Fruit fly (Drosophila melanogaster) whole organism, prepupa: ENCODE results near the gene CG14400.

Experiments used
- Blimp-1 ChIP-seq: fragments of 200-800 bp; sonication (Bioruptor generic); optimal IDR thresholded peaks from 3 replicates; lab custom pipeline; 2017; ENCODE audit warnings: missing biosample characterization, missing genetic modification characterization, mild to moderate bottlenecking, moderate library complexity, missing genetic modification reagents
- CG10631 ChIP-seq: fragments of 200-800 bp; sonication (Bioruptor generic); optimal IDR thresholded peaks from 2 replicates; lab custom pipeline; 2016; ENCODE audit warnings: missing biosample characterization, missing genetic modification characterization
- CG11294 ChIP-seq: fragments of 200-800 bp; sonication (Bioruptor generic); IDR thresholded peaks from 2 replicates; pipeline ENCODE4 v1.3.6; 2022; ENCODE audit warnings: missing biosample characterization, missing genetic modification characterization
- CG11762 ChIP-seq: fragments of 200-800 bp; sonication (Bioruptor generic); optimal IDR thresholded peaks from 3 replicates; lab custom pipeline; 2016; ENCODE audit warnings: missing biosample characterization, missing genetic modification characterization; ENCODE audit not compliant: insufficient read depth
- CG11902 ChIP-seq: fragments of 200-800 bp; sonication (Bioruptor generic); optimal IDR thresholded peaks from 3 replicates; lab custom pipeline; 2016; ENCODE audit warnings: missing biosample characterization, missing genetic modification characterization
- CG15336 ChIP-seq: fragments of 200-800 bp; sonication (Bioruptor generic); IDR thresholded peaks from 2 replicates; pipeline ENCODE4 v1.3.6; 2022; ENCODE audit warnings: missing biosample characterization, missing genetic modification characterization
- CG1621 ChIP-seq: fragments of 200-800 bp; sonication (Bioruptor generic); optimal IDR thresholded peaks from 3 replicates; lab custom pipeline; 2018; ENCODE audit warnings: missing biosample characterization, mild to moderate bottlenecking, missing genetic modification characterization
- CG16779 ChIP-seq: fragments of 200-800 bp; sonication (Bioruptor generic); optimal IDR thresholded peaks from 3 replicates; lab custom pipeline; 2017; ENCODE audit warnings: missing biosample characterization, mild to moderate bottlenecking, missing genetic modification characterization
- CG3032 ChIP-seq: fragments of 200-800 bp; optimal IDR thresholded peaks from 2 replicates; lab custom pipeline; 2019; ENCODE audit warnings: missing biosample characterization, mild to moderate bottlenecking, missing genetic modification characterization, moderate library complexity
- CG32006 ChIP-seq: fragments of 200-800 bp; sonication (Bioruptor generic); optimal IDR thresholded peaks from 3 replicates; lab custom pipeline; 2017; ENCODE audit warnings: missing biosample characterization, mild to moderate bottlenecking, missing genetic modification characterization
- CG34406 ChIP-seq: fragments of 200-800 bp; sonication (Bioruptor generic); optimal IDR thresholded peaks from 3 replicates; lab custom pipeline; 2016; ENCODE audit warnings: missing biosample characterization, missing genetic modification characterization
- CG3919 ChIP-seq: fragments of 200-800 bp; sonication (Bioruptor generic); optimal IDR thresholded peaks from 3 replicates; lab custom pipeline; 2016; ENCODE audit warnings: missing biosample characterization, missing genetic modification characterization
- CG4318 ChIP-seq: fragments of 200-800 bp; sonication (Bioruptor generic); optimal IDR thresholded peaks from 3 replicates; lab custom pipeline; 2017; ENCODE audit warnings: missing biosample characterization, mild to moderate bottlenecking, missing genetic modification characterization
- CG6163 ChIP-seq: fragments of 200-800 bp; sonication (Bioruptor generic); IDR thresholded peaks from 3 replicates; pipeline ENCODE4 v1.3.6; 2022; ENCODE audit warnings: missing biosample characterization, missing genetic modification characterization
- CG6276 ChIP-seq: fragments of 200-800 bp; sonication (Bioruptor generic); optimal IDR thresholded peaks from 2 replicates; lab custom pipeline; 2017; ENCODE audit warnings: missing biosample characterization, mild to moderate bottlenecking, missing genetic modification characterization
- CG6854 ChIP-seq: fragments of 200-800 bp; sonication (Bioruptor generic); optimal IDR thresholded peaks from 2 replicates; lab custom pipeline; 2017; ENCODE audit warnings: missing biosample characterization, mild to moderate bottlenecking, missing genetic modification characterization
- CG7368 ChIP-seq: fragments of 200-800 bp; sonication (Bioruptor generic); optimal IDR thresholded peaks from 3 replicates; lab custom pipeline; 2016; ENCODE audit warnings: missing biosample characterization, missing genetic modification characterization
- CG8119 ChIP-seq: fragments of 200-800 bp; sonication (Bioruptor generic); IDR thresholded peaks from 3 replicates; pipeline ENCODE4 v1.3.6; 2022; ENCODE audit warnings: missing biosample characterization, missing genetic modification characterization
- CG8319 ChIP-seq: fragments of 200-800 bp; sonication (Bioruptor generic); optimal IDR thresholded peaks from 3 replicates; lab custom pipeline; 2016; ENCODE audit warnings: missing biosample characterization, missing genetic modification characterization
- CG9139 ChIP-seq: fragments of 200-800 bp; sonication (Bioruptor generic); optimal IDR thresholded peaks from 3 replicates; lab custom pipeline; 2017; ENCODE audit warnings: missing biosample characterization, mild to moderate bottlenecking, missing genetic modification characterization
- Eip75B ChIP-seq: fragments of 200-800 bp; sonication (Bioruptor generic); optimal IDR thresholded peaks from 3 replicates; lab custom pipeline; 2016; ENCODE audit warnings: missing biosample characterization, missing genetic modification characterization
- Eip78C ChIP-seq: fragments of 200-800 bp; sonication (Bioruptor generic); peaks from one replicate; lab custom pipeline; 2016; ENCODE audit warnings: missing biosample characterization, missing genetic modification characterization
- Eip93F ChIP-seq: fragments of 200-800 bp; sonication (Bioruptor generic); optimal IDR thresholded peaks from 2 replicates; lab custom pipeline; 2016; ENCODE audit warnings: missing biosample characterization, mild to moderate bottlenecking, missing genetic modification characterization
- Ets21C ChIP-seq: fragments of 200-800 bp; sonication (Bioruptor generic); optimal IDR thresholded peaks from 3 replicates; lab custom pipeline; 2016; ENCODE audit warnings: missing biosample characterization, missing genetic modification characterization
- Ets96B ChIP-seq: fragments of 200-800 bp; optimal IDR thresholded peaks from 2 replicates; lab custom pipeline; 2019; ENCODE audit warnings: missing biosample characterization, mild to moderate bottlenecking, missing genetic modification characterization, moderate library complexity
- Gug ChIP-seq: fragments of 200-800 bp; sonication (Bioruptor generic); IDR thresholded peaks from 2 replicates; pipeline ENCODE4 v1.3.6; 2022; ENCODE audit warnings: missing biosample characterization, missing genetic modification characterization
- Hr38 ChIP-seq: sonication (Bioruptor generic); optimal IDR thresholded peaks from 2 replicates; lab custom pipeline; 2016; ENCODE audit warnings: missing biosample characterization, missing genetic modification characterization
- Hr4 ChIP-seq: fragments of 200-800 bp; sonication (Bioruptor generic); optimal IDR thresholded peaks from 3 replicates; lab custom pipeline; 2016; ENCODE audit warnings: missing biosample characterization, missing genetic modification characterization
- Lpt ChIP-seq: fragments of 200-800 bp; sonication (Bioruptor generic); optimal IDR thresholded peaks from 3 replicates; lab custom pipeline; 2016; ENCODE audit warnings: missing biosample characterization, missing genetic modification characterization
- Met ChIP-seq: fragments of 200-800 bp; sonication (Bioruptor generic); optimal IDR thresholded peaks from 3 replicates; lab custom pipeline; 2016; ENCODE audit warnings: missing biosample characterization, missing genetic modification characterization
- OdsH ChIP-seq: fragments of 200-800 bp; sonication (Bioruptor generic); optimal IDR thresholded peaks from 3 replicates; lab custom pipeline; 2016; ENCODE audit warnings: missing biosample characterization, missing genetic modification characterization
- Smox ChIP-seq: fragments of 200-800 bp; sonication (Bioruptor generic); optimal IDR thresholded peaks from 3 replicates; lab custom pipeline; 2016; ENCODE audit warnings: missing biosample characterization, missing genetic modification characterization
- Sox102F ChIP-seq: fragments of 200-800 bp; sonication (Bioruptor generic); optimal IDR thresholded peaks from 2 replicates; lab custom pipeline; 2016; ENCODE audit warnings: missing biosample characterization, mild to moderate bottlenecking, missing genetic modification characterization
- cyc ChIP-seq: fragments of 200-800 bp; sonication (Bioruptor generic); optimal IDR thresholded peaks from 3 replicates; lab custom pipeline; 2016; ENCODE audit warnings: missing biosample characterization, missing genetic modification characterization
- dsx ChIP-seq: fragments of 200-800 bp; optimal IDR thresholded peaks from 3 replicates; lab custom pipeline; 2019; ENCODE audit warnings: missing biosample characterization, mild to moderate bottlenecking, missing genetic modification characterization, moderate library complexity; ENCODE audit not compliant: poor library complexity, severe bottlenecking
- fd59A ChIP-seq: fragments of 200-800 bp; sonication (Bioruptor generic); optimal IDR thresholded peaks from 2 replicates; lab custom pipeline; 2017; ENCODE audit warnings: missing biosample characterization, mild to moderate bottlenecking, missing genetic modification characterization, missing genetic modification reagents
- fkh ChIP-seq: fragments of 200-800 bp; sonication (Bioruptor generic); optimal IDR thresholded peaks from 3 replicates; lab custom pipeline; 2017; ENCODE audit warnings: missing biosample characterization, mild to moderate bottlenecking, missing genetic modification characterization, moderate library complexity
- net ChIP-seq: fragments of 200-800 bp; sonication (Bioruptor generic); optimal IDR thresholded peaks from 3 replicates; lab custom pipeline; 2016; ENCODE audit warnings: missing biosample characterization, missing genetic modification characterization
- pdm3 ChIP-seq: fragments of 200-800 bp; sonication (Bioruptor generic); optimal IDR thresholded peaks from 3 replicates; lab custom pipeline; 2016; ENCODE audit warnings: missing biosample characterization, missing genetic modification characterization
- salr ChIP-seq, 2 experiments: fragments of 200-800 bp; sonication (Bioruptor generic); optimal IDR thresholded peaks; 3 replicates each; lab custom pipeline; 2016 to 2018; ENCODE audit warnings: missing biosample characterization in 2 of 2, missing genetic modification characterization in 2 of 2, mild to moderate bottlenecking in 1 of 2
- spab ChIP-seq: fragments of 200-800 bp; sonication (Bioruptor generic); optimal IDR thresholded peaks from 2 replicates; lab custom pipeline; 2017; ENCODE audit warnings: missing biosample characterization, mild to moderate bottlenecking, missing genetic modification characterization, missing genetic modification reagents
- svp ChIP-seq: fragments of 200-800 bp; sonication (Bioruptor generic); peaks from one replicate; lab custom pipeline; 2016; ENCODE audit warnings: missing biosample characterization, missing genetic modification characterization
- vri ChIP-seq: fragments of 200-800 bp; sonication (Bioruptor generic); optimal IDR thresholded peaks from 3 replicates; lab custom pipeline; 2016; ENCODE audit warnings: missing biosample characterization, mild to moderate bottlenecking, missing genetic modification characterization

The CG14400 gene

dm6 chr2L:20869804-20870295, 12.2 kb upstream of the CG14400 start, which contains the start of gene CG14401:
TSS of gene CG14401 (plus strand) at chr2L:20869854.
- TF ChIP-seq CG1621 (no peak), CG34406 (GFP tag; lab: Kevin White, UChicago) (no peak), dsx (GFP tag; lab: Kevin White, UChicago) (no peak), CG9139 (GFP tag; lab: Kevin White, UChicago) (no peak), Eip75B (no peak), Eip78C (GFP tag; lab: Kevin White, UChicago) (peak; percentile 27), CG8119 (GFP tag; lab: Robert Waterston, UW) (no peak), vri (GFP tag; lab: Kevin White, UChicago) (no peak), Hr38 (GFP tag; lab: Kevin White, UChicago) (no peak), CG3919 (GFP tag; lab: Kevin White, UChicago) (no peak), Ets96B (no peak), svp (GFP tag; lab: Kevin White, UChicago) (peak; percentile 54)
- TF ChIP-seq, all 60 proteins: peak for 2

dm6 chr2L:20868921-20869320, 11.2 kb upstream of the CG14400 start:
- TF ChIP-seq svp (GFP tag; lab: Kevin White, UChicago) = no peak
- TF ChIP-seq fkh = peak; percentile 6
- TF ChIP-seq cyc (GFP tag; lab: Kevin White, UChicago) = no peak
- TF ChIP-seq CG4318 = no peak

DNA sequence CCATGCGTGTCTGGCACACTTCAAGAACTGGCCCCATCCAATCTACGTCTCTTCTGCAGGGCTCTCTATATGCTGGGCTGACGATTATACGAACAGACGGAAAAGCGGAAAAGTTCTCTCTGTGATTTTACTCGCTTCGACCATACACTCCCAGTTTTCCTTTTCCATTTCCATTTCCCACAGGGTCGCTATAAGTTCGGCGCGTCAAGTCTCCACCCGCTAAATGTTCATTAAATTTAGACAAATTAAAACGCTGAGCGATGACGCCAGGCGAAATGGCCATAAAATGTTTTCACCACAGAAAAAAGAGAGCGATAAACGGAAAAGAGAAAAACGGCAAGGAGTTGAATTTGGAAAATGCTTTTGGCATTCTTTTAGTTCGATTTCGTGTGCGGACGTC, 9.7 kb upstream of the CG14400 start, which contains the start of gene CG31675:
CG31675 (plus strand) TSS at position 375 of the 400 bp plus-strand sequence.
- TF ChIP-seq CG11762 (GFP tag; lab: Kevin White, UChicago) (no peak), CG8319 (no peak), Smox (GFP tag; lab: Kevin White, UChicago) (no peak), CG10631 (GFP tag; lab: Kevin White, UChicago) (no peak), CG11294 (GFP tag; lab: Robert Waterston, UW) (no peak), CG34406 (GFP tag; lab: Kevin White, UChicago) (no peak), CG16779 (tag; lab: Kevin White, UChicago) (no peak)

DNA sequence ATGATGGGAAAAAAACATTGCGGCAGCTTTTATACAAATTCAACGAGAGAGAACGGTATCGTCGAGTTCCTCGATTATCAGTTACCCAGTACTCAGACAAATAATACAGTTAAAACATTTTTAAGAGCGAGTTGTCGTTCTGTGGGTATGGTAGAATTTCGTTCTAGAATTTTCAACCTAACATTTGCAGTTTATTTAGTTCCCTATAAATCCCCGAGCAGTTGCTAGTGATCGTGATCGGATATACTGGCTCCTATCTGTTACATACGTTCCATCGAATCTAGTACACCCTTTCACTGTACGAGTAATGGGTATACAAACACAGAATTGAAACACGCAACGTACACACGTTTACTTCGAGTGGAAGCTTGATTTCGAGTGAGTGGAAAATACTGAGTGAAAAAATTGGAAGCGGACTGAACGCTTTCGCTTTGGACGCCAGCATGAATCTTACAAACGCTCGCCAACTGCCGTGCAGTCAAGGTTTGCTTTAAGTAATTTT, 7.1 kb upstream of the CG14400 start, which contains the start of gene CG9338:
CG9338 (plus strand) TSS at position 452 of the 502 bp plus-strand sequence.
- peak; percentile 89 for TF ChIP-seq CG7368 (GFP tag; lab: Kevin White, UChicago)
- peak; percentile 17 for TF ChIP-seq CG9139 (GFP tag; lab: Kevin White, UChicago)
- peak; percentile 67 for TF ChIP-seq spab (GFP tag; lab: Kevin White, UChicago)
- TF ChIP-seq Hr4 (GFP tag; lab: Kevin White, UChicago) = peak; percentile 77
- TF ChIP-seq CG32006 (GFP tag; lab: Kevin White, UChicago) = peak; percentile 70
- no peak for TF ChIP-seq CG6854
- TF ChIP-seq Eip78C (GFP tag; lab: Kevin White, UChicago) = peak; percentile 92
- TF ChIP-seq pdm3 = peak; percentile 79
- peak; percentile 67 for TF ChIP-seq fkh
- TF ChIP-seq Gug (GFP tag; lab: Robert Waterston, UW) = peak; percentile 87
- TF ChIP-seq Eip75B = peak; percentile 80
- TF ChIP-seq fd59A (GFP tag; lab: Kevin White, UChicago) = no peak
- no peak for TF ChIP-seq Hr38 (GFP tag; lab: Kevin White, UChicago)
- TF ChIP-seq vri (GFP tag; lab: Kevin White, UChicago) = peak; percentile 81
- TF ChIP-seq CG11294 (GFP tag; lab: Robert Waterston, UW) = peak; percentile 86
- TF ChIP-seq CG1621 = no peak
- peak; percentile 66 for TF ChIP-seq Ets21C (GFP tag; lab: Kevin White, UChicago)
- peak; percentile 64 for TF ChIP-seq CG11902 (GFP tag; lab: Kevin White, UChicago)
- peak; percentile 85 for TF ChIP-seq Met (GFP tag; lab: Kevin White, UChicago)
- no peak for TF ChIP-seq Eip93F (GFP tag; lab: Kevin White, UChicago)
- peak; percentile 87 for TF ChIP-seq CG6276 (GFP tag; lab: Kevin White, UChicago)
- no peak; the same call in 2 of the 3 replicates for TF ChIP-seq CG6163 (GFP tag; lab: Robert Waterston, UW)
- TF ChIP-seq CG11762 (GFP tag; lab: Kevin White, UChicago) = peak; percentile 78
- TF ChIP-seq Lpt (GFP tag; lab: Kevin White, UChicago) = peak; percentile 65
- TF ChIP-seq dsx (GFP tag; lab: Kevin White, UChicago) = no peak
- peak; percentile 77 for TF ChIP-seq CG3919 (GFP tag; lab: Kevin White, UChicago)
- peak; percentile 85 for TF ChIP-seq Sox102F
- peak; percentile 81 for TF ChIP-seq CG15336 (GFP tag; lab: Robert Waterston, UW)
- TF ChIP-seq net = peak; percentile 76
- TF ChIP-seq CG3032 (tag; lab: Kevin White, UChicago) = peak; percentile 81
- peak; percentile 66 for TF ChIP-seq OdsH (GFP tag; lab: Kevin White, UChicago)
- peak in 1 of 2 experiments; percentile 53 for TF ChIP-seq salr (GFP tag; optimal IDR thresholded peaks at IDR 0.05; lab: Kevin White, UChicago)
- TF ChIP-seq CG10631 (GFP tag; lab: Kevin White, UChicago) = peak; percentile 51
- TF ChIP-seq Blimp-1 = peak; percentile 83
